Worm (Caenorhabditis elegans): ENCODE results near the gene Y47G7B.2.

DNA sequence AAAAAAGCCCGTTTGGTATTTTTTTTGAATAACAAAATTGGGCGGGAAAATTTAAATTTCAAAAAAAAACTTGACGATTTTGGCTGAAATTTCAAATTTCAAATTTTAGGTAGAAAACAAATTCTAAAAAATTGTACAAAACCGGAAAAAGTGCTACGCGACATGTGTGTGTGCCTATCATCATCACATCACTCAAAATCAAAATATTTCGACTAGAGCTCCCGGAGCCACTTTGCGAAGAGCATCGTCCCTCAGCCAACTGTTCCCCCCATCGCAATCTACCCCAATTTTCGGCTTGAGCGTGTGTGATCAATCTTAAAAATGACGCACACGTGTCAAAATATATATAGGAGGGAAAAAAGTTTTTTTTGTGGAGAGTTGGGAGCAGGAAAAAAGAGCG, 19.0 kb upstream of the Y47G7B.2 start:
- TF ChIP-seq dmd-6 (GFP tag; IDR thresholded peaks at IDR 0.05), result no peak
- TF ChIP-seq ama-1 (optimal IDR thresholded peaks at IDR 0.05), result no peak
- no peak for TF ChIP-seq dve-1 (tag; optimal IDR thresholded peaks at IDR 0.05; ENCODE audit: insufficient read depth)
- no peak for TF ChIP-seq ztf-11 (tag; optimal IDR thresholded peaks at IDR 0.05)
- no peak for TF ChIP-seq mdl-1 (tag; optimal IDR thresholded peaks at IDR 0.05)
- TF ChIP-seq egl-27 (tag; optimal IDR thresholded peaks at IDR 0.05), result no peak
- no peak for TF ChIP-seq nhr-76 (tag; optimal IDR thresholded peaks at IDR 0.05)
- TF ChIP-seq nhr-102 (tag; optimal IDR thresholded peaks at IDR 0.05), result no peak
- TF ChIP-seq F37D6.2 (tag; optimal IDR thresholded peaks at IDR 0.05), result no peak
